Worm (Caenorhabditis elegans): Measurements from ENCODE around the gene epg-4.

DNA sequence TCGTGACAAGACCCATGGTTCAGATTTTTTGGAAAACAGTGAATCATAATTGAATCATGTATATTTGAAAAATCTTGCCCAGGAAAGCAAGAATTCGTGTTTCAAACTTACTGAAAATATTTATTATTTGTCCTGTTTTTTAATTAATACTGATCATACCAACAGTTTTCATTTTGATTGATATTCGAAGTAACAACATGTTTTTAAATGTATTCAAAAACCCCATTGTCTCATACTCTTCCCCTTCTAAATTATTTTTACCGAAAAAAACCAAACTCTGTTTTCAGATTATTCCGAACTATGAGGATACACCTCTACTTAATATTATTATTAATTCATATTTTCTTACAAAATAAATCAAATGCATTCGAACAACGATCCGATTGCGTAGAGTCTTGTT lies 34.3 kb downstream of the epg-4 start, which contains the start of gene R151.1:
- TF ChIP-seq mep-1 (tag; optimal IDR thresholded peaks at IDR 0.05), result no peak
- TF ChIP-seq egl-27 (tag; optimal IDR thresholded peaks at IDR 0.05), result no peak
- no peak for TF ChIP-seq snpc-4 (tag; optimal IDR thresholded peaks at IDR 0.05)
- no peak for TF ChIP-seq pqm-1 (tag; optimal IDR thresholded peaks at IDR 0.05)
- TF ChIP-seq lsy-2 (tag; optimal IDR thresholded peaks at IDR 0.05), result no peak
- TF ChIP-seq set-16 (GFP tag; IDR thresholded peaks at IDR 0.05), result no peak
- no peak for TF ChIP-seq ztf-11 (tag; optimal IDR thresholded peaks at IDR 0.05)
